Worm (Caenorhabditis elegans) whole organism, midembryonic: ENCODE results near the gene K02G10.15.

Experiments used
- T22C8.4 ChIP-seq: fragments of 200-800 bp; sonication (Bioruptor generic); IDR thresholded peaks from 2 replicates; pipeline ENCODE4 v1.3.6; 2022; ENCODE audit warnings: missing genetic modification characterization, missing compliant biosample characterization
- cog-1 ChIP-seq: sonication (generic microtip); optimal IDR thresholded peaks from 2 replicates; lab custom pipeline; 2016; ENCODE audit warnings: missing genetic modification characterization, missing compliant biosample characterization
- flt-1 ChIP-seq: fragments of 200-800 bp; sonication (Bioruptor generic); IDR thresholded peaks from 2 replicates; pipeline ENCODE4 v1.3.6; 2022; ENCODE audit warnings: missing genetic modification characterization, missing compliant biosample characterization
- klf-2 ChIP-seq: fragments of 200-800 bp; sonication (Bioruptor generic); conservative IDR thresholded peaks from 2 replicates; pipeline ENCODE4 v1.3.6; 2022; ENCODE audit warnings: missing genetic modification reagents, missing genetic modification characterization, missing compliant biosample characterization
- med-1 ChIP-seq: sonication (generic microtip); optimal IDR thresholded peaks from 2 replicates; lab custom pipeline; 2017; ENCODE audit warnings: missing genetic modification characterization, mild to moderate bottlenecking, missing compliant biosample characterization, antibody characterized with exemption, missing genetic modification reagents; ENCODE audit not compliant: insufficient read depth
- ref-1 ChIP-seq: fragments of 200-800 bp; sonication (Bioruptor generic); conservative IDR thresholded peaks from 2 replicates; pipeline ENCODE4 v1.3.6; 2022; ENCODE audit warnings: missing genetic modification reagents, missing genetic modification characterization, missing compliant biosample characterization
- tab-1 ChIP-seq: fragments of 200-800 bp; sonication (Bioruptor generic); IDR thresholded peaks from 2 replicates; pipeline ENCODE4 v1.3.6; 2022; ENCODE audit warnings: missing genetic modification characterization, missing compliant biosample characterization
- ztf-23 ChIP-seq: fragments of 200-800 bp; sonication (Bioruptor generic); IDR thresholded peaks from 2 replicates; pipeline ENCODE4 v1.3.6; 2022; ENCODE audit warnings: missing genetic modification reagents, missing genetic modification characterization, missing compliant biosample characterization
- ztf-29 ChIP-seq: fragments of 200-800 bp; sonication (Bioruptor generic); IDR thresholded peaks from 2 replicates; pipeline ENCODE4 v1.3.6; 2022; ENCODE audit warnings: missing genetic modification reagents, missing genetic modification characterization, missing compliant biosample characterization

ce11 chrX:4678029-4678428, 4.5 kb downstream of the K02G10.15 start, which contains the start of gene flp-11:
- TF ChIP-seq klf-2 (GFP tag; lab: Robert Waterston, UW) (no peak), med-1 (no peak), tab-1 (GFP tag; lab: Robert Waterston, UW) (no peak), ztf-29 (GFP tag; lab: Robert Waterston, UW) (no peak), ztf-23 (GFP tag; lab: Robert Waterston, UW) (no peak), T22C8.4 (no peak), flt-1 (GFP tag; lab: Robert Waterston, UW) (no peak), ref-1 (no peak), cog-1 (tag; lab: Kevin White, UChicago) (no peak)
